Worm (Caenorhabditis elegans): ENCODE data around the gene zgpa-1.

zgpa-1 gene

DNA sequence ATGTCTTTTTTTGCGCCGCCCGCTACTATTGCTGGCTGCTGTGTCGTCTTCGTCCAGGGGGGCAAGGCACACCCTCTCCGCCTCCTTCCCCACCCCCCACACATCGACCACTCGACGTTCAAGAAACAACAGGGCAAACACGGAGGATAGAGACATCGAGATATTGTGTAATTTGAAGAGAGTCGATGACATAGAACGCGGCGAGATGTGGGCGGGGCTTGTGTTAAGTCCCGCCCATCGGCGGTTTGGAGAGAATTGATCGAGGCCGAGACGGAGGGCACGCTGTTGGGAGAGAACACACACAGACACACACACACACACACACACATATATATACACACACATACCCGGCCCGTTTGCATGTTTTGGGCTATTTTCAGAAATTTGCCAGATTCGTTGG is 33.0 kb upstream of the zgpa-1 start (continued):
- TF ChIP-seq eyg-1 (tag; optimal IDR thresholded peaks at IDR 0.05) (no peak), K02D7.2 (tag; optimal IDR thresholded peaks at IDR 0.05) (no peak), hlh-8 (tag; optimal IDR thresholded peaks at IDR 0.05) (no peak), pha-2 (tag; optimal IDR thresholded peaks at IDR 0.05) (no peak), unc-86 (tag; optimal IDR thresholded peaks at IDR 0.05) (no peak), elt-4 (tag; optimal IDR thresholded peaks at IDR 0.05) (no peak), lin-11 (tag; optimal IDR thresholded peaks at IDR 0.05) (no peak), unc-42 (tag; optimal IDR thresholded peaks at IDR 0.05) (peak; percentile 33), ttx-3 (tag; optimal IDR thresholded peaks at IDR 0.05) (no peak), nhr-232 (tag; optimal IDR thresholded peaks at IDR 0.05) (no peak), K09A11.1 (tag; optimal IDR thresholded peaks at IDR 0.05; ENCODE audit: insufficient read depth) (no peak), ama-1 (optimal IDR thresholded peaks at IDR 0.05) (no peak), che-1 (tag; optimal IDR thresholded peaks at IDR 0.05) (peak; percentile 58), ceh-30 (tag; optimal IDR thresholded peaks at IDR 0.05) (peak; percentile 1), sdc-2 (tag; optimal IDR thresholded peaks at IDR 0.05) (peak; percentile 43), gmeb-2 (tag; optimal IDR thresholded peaks at IDR 0.05) (no peak), pqm-1 (tag; optimal IDR thresholded peaks at IDR 0.05) (peak; percentile 9)

DNA sequence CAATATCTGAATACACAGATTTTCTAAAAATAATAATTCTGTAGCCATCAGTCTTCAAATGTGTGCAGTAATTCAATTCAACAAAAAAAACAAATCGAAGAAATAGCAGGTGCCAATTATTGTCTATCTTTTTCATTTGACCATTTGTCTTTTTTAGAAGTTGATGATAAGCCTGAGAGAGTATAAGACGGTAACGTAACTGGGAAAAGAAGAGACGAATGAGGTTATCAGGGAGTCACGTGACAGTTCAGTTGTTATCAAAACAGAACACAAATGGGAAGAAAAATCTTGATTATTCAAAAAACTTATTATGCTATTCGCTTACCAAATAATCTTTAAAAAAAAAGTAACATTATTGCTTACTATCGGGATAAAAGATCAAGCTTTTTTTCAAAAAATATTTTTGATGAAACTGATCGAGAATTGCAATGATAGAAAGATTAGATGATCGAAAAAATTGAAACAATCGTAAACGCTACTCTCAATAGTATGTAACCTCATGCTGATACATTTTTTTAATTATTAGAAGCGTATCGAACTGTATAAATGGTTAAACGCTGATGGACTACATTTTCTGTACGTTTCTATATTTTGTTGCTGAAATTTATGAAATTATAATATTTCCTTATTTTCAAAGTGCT is 31.8 kb upstream of the zgpa-1 start:
- TF ChIP-seq C08G9.2 (tag; optimal IDR thresholded peaks at IDR 0.05) (no peak), syd-9 (tag; optimal IDR thresholded peaks at IDR 0.05) (no peak), hlh-30 (tag; optimal IDR thresholded peaks at IDR 0.05; ENCODE audit: insufficient read depth) (peak; percentile 17), tbx-2 (tag; optimal IDR thresholded peaks at IDR 0.05) (no peak), elt-2 (tag; optimal IDR thresholded peaks at IDR 0.05) (peak; percentile 8), madf-2 (tag; optimal IDR thresholded peaks at IDR 0.05) (no peak)

DNA sequence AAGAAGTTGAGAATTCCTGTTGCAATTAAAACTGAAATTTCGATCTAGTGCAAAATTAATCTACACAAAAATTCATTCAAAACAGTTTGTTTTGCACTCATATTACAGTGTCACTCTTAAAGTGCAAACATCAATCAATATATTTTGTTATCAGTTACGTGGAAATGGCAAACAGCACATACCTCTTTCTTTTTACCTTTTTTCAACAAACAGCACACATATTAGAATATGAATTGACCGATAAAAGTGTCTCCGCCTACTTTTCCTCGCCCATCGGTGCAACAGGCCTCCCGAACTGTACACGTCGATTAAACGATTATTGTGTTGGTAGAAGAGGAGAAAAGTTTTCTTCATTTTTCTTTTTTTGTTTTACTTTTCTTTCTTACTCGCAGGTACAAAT is 28.6 kb upstream of the zgpa-1 start:
- TF ChIP-seq ceh-34 (tag; optimal IDR thresholded peaks at IDR 0.05) (no peak), ceh-30 (tag; optimal IDR thresholded peaks at IDR 0.05) (no peak), hlh-13 (GFP tag; optimal IDR thresholded peaks at IDR 0.05) (no peak), gmeb-2 (tag; optimal IDR thresholded peaks at IDR 0.05) (no peak), tbx-2 (tag; optimal IDR thresholded peaks at IDR 0.05) (no peak), ceh-14 (tag; optimal IDR thresholded peaks at IDR 0.05) (no peak), elt-2 (tag; optimal IDR thresholded peaks at IDR 0.05) (peak; percentile 42)

DNA sequence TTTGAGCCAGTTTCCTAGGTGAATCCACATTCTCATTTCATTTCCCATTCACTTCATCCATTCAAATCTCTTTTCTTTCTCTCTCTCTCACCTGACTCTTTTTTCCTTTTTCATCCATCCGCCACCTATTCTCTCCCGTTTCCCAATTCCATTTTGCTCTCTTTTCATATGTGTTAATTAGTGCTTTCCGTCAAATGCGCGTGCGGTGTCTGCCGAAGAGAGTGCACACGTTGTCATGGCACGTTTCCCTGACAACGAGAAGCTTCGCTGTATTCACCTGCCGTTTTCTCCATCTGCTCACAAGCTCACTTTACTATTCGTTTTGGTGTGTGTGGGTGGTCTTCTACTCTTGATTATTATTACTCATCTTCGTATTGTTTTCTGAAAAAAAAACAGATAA is 27.3 kb upstream of the zgpa-1 start:
- TF ChIP-seq ceh-31 (tag; optimal IDR thresholded peaks at IDR 0.05) (peak; percentile 33), ceh-14 (tag; optimal IDR thresholded peaks at IDR 0.05) (peak; percentile 65), sox-2 (GFP tag; IDR thresholded peaks at IDR 0.05) (no peak), pqm-1 (tag; optimal IDR thresholded peaks at IDR 0.05) (no peak), hlh-13 (GFP tag; optimal IDR thresholded peaks at IDR 0.05) (no peak), ceh-48 (tag; optimal IDR thresholded peaks at IDR 0.05) (no peak)

DNA sequence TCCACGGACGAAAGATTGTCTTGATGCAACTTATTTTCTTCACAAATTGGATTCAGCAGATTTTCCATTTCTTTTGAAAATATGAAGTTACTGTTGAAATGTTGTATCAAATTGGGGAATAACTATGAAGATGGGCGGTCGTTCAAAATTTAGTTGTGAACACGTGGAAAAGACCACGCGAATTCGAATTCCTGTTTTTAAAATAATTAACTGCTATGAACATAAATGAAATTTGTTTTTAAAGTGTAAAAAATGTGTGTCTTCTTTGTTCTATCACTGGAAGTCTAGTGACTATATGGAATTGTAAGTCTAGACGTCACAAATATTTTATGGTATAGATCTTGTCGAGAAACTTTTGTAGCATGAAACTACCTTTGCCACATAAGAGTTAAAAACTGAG is 25.8 kb upstream of the zgpa-1 start, which contains the start of gene C06A6.7:
C06A6.7 (minus strand) TSS at position 101 of the 400 bp plus-strand sequence.
- TF ChIP-seq ceh-9 (tag; optimal IDR thresholded peaks at IDR 0.05) (no peak), ceh-19 (GFP tag; optimal IDR thresholded peaks at IDR 0.05) (no peak), hlh-13 (GFP tag; optimal IDR thresholded peaks at IDR 0.05) (no peak), ceh-24 (tag; optimal IDR thresholded peaks at IDR 0.05) (no peak), unc-86 (tag; optimal IDR thresholded peaks at IDR 0.05) (no peak), pax-1 (tag; optimal IDR thresholded peaks at IDR 0.05) (no peak), T23F11.4 (GFP tag; optimal IDR thresholded peaks at IDR 0.05) (no peak), ceh-30 (tag; optimal IDR thresholded peaks at IDR 0.05) (no peak), nhr-11 (tag; optimal IDR thresholded peaks at IDR 0.05) (no peak), ceh-18 (tag; optimal IDR thresholded peaks at IDR 0.05) (no peak), mec-3 (tag; optimal IDR thresholded peaks at IDR 0.05; ENCODE audit: borderline replicate concordance) (no peak), C38D4.7 (GFP tag; optimal IDR thresholded peaks at IDR 0.05) (no peak), fax-1 (tag; optimal IDR thresholded peaks at IDR 0.05) (no peak)

Measured in whole organism, late embryonic.